Fruit fly (Drosophila melanogaster) whole organism, pupa: ENCODE results near the gene YL-1.

ENCODE experiments used
- CG10348 ChIP-seq: fragments of 200-800 bp; sonication (Bioruptor generic); IDR thresholded peaks from 2 replicates; pipeline ENCODE4 v1.3.6; 2022; ENCODE audit warnings: missing biosample characterization, missing genetic modification characterization
- CG12605 ChIP-seq: fragments of 200-800 bp; sonication (Bioruptor generic); IDR thresholded peaks from 2 replicates; pipeline ENCODE4 v1.3.6; 2022; ENCODE audit warnings: missing biosample characterization, missing genetic modification characterization
- CG13204 ChIP-seq: fragments of 200-800 bp; sonication (Bioruptor generic); optimal IDR thresholded peaks from 2 replicates; lab custom pipeline; 2018; ENCODE audit warnings: missing biosample characterization, mild to moderate bottlenecking, missing genetic modification characterization, moderate library complexity
- CG14655 ChIP-seq: fragments of 200-800 bp; sonication (Bioruptor generic); optimal IDR thresholded peaks from 3 replicates; lab custom pipeline; 2017; ENCODE audit warnings: mild to moderate bottlenecking, missing biosample characterization, missing genetic modification reagents, missing genetic modification characterization
- CG15710 ChIP-seq: fragments of 200-800 bp; sonication (Bioruptor generic); optimal IDR thresholded peaks from 2 replicates; lab custom pipeline; 2018; ENCODE audit warnings: missing biosample characterization, mild to moderate bottlenecking, missing genetic modification characterization, moderate library complexity
- CG17806 ChIP-seq: fragments of 200-800 bp; sonication (Bioruptor generic); optimal IDR thresholded peaks from 2 replicates; lab custom pipeline; 2018; ENCODE audit warnings: missing biosample characterization, mild to moderate bottlenecking, missing genetic modification characterization, moderate library complexity
- CG32121 ChIP-seq: fragments of 200-800 bp; sonication (Bioruptor generic); IDR thresholded peaks from 2 replicates; pipeline ENCODE4 v1.3.6; 2022; ENCODE audit warnings: missing biosample characterization, missing genetic modification characterization
- CG34367 ChIP-seq: fragments of 200-800 bp; sonication (Bioruptor generic); optimal IDR thresholded peaks from 2 replicates; lab custom pipeline; 2018; ENCODE audit warnings: missing biosample characterization, mild to moderate bottlenecking, missing genetic modification characterization
- CG4496 ChIP-seq: fragments of 200-800 bp; sonication (Bioruptor generic); IDR thresholded peaks from 3 replicates; pipeline ENCODE4 v1.3.6; 2022; ENCODE audit warnings: missing biosample characterization, missing genetic modification characterization
- CG8159 ChIP-seq: fragments of 200-800 bp; sonication (Bioruptor generic); optimal IDR thresholded peaks from 3 replicates; lab custom pipeline; 2018; ENCODE audit warnings: missing biosample characterization, mild to moderate bottlenecking, missing genetic modification characterization, moderate library complexity
- CG8301 ChIP-seq: fragments of 200-800 bp; sonication (Bioruptor generic); optimal IDR thresholded peaks from 2 replicates; lab custom pipeline; 2018; ENCODE audit warnings: missing biosample characterization, mild to moderate bottlenecking, missing genetic modification characterization
- CG9948 ChIP-seq: fragments of 200-800 bp; sonication (Bioruptor generic); optimal IDR thresholded peaks from 2 replicates; lab custom pipeline; 2018; ENCODE audit warnings: missing biosample characterization, mild to moderate bottlenecking, missing genetic modification characterization, moderate library complexity
- D1 ChIP-seq: fragments of 200-800 bp; sonication (Bioruptor generic); optimal IDR thresholded peaks from 2 replicates; lab custom pipeline; 2018; ENCODE audit warnings: missing biosample characterization, mild to moderate bottlenecking, missing genetic modification characterization, moderate library complexity
- EcR ChIP-seq: fragments of 200-800 bp; sonication (Bioruptor generic); optimal IDR thresholded peaks from 3 replicates; lab custom pipeline; 2019; ENCODE audit warnings: missing biosample characterization, missing genetic modification characterization, mild to moderate bottlenecking, moderate library complexity, missing genetic modification reagents
- Ets98B ChIP-seq: fragments of 200-800 bp; sonication (Bioruptor generic); IDR thresholded peaks from 2 replicates; pipeline ENCODE4 v1.3.6; 2022; ENCODE audit warnings: missing biosample characterization, missing genetic modification characterization
- Pif1A ChIP-seq: fragments of 200-800 bp; sonication (Bioruptor generic); optimal IDR thresholded peaks from 3 replicates; lab custom pipeline; 2016; ENCODE audit warnings: missing biosample characterization, missing genetic modification characterization
- Pif1B ChIP-seq: fragments of 200-800 bp; sonication (Bioruptor generic); optimal IDR thresholded peaks from 3 replicates; lab custom pipeline; 2016; ENCODE audit warnings: missing biosample characterization, missing genetic modification characterization
- Snoo ChIP-seq: fragments of 200-800 bp; sonication (Bioruptor generic); optimal IDR thresholded peaks from 3 replicates; lab custom pipeline; 2017; ENCODE audit warnings: missing biosample characterization, mild to moderate bottlenecking, missing genetic modification characterization, inconsistent platforms
- fd96Ca ChIP-seq: fragments of 200-800 bp; sonication (Bioruptor generic); IDR thresholded peaks from 3 replicates; pipeline ENCODE4 v1.3.6; 2022; ENCODE audit warnings: missing biosample characterization, missing genetic modification characterization
- gl ChIP-seq: fragments of 200-800 bp; sonication (Bioruptor generic); optimal IDR thresholded peaks from 2 replicates; lab custom pipeline; 2018; ENCODE audit warnings: missing biosample characterization, mild to moderate bottlenecking, missing genetic modification characterization
- rn ChIP-seq: fragments of 200-800 bp; sonication (Bioruptor generic); IDR thresholded peaks from 2 replicates; pipeline ENCODE4 v1.3.6; 2022; ENCODE audit warnings: missing biosample characterization, missing genetic modification characterization

YL-1 gene

DNA sequence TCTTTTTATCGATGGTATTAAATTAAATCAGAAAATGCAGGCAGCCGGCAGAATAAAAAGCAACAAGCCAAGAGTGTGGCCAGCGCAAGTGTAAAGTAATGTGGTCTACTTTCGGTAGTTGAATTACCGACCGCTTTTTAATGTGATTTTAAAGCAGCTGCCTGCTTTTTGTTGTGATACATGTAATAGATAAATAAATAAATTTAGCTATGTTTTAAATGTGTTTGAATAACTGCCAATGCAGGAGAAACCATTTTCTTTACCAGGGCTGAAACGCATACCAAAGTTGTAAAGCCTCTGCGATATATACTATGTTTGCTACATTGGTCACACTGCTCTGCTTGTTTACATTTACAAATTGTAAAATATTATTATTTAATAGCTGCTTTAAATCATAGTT is at the start of gene YL-1, which contains the start of gene Tmem214:
Gene YL-1 (plus strand): TSS at position 310 of the 400 bp plus-strand sequence.
Gene Tmem214 (minus strand): TSS at position 142 of the 400 bp plus-strand sequence.
- no peak for TF ChIP-seq D1 (tag; lab: Kevin White, UChicago)
- TF ChIP-seq Pif1A, result no peak
- no peak for TF ChIP-seq Pif1B (GFP tag; lab: Kevin White, UChicago)
- no peak for TF ChIP-seq rn (GFP tag; lab: Robert Waterston, UW)
- TF ChIP-seq CG4496 (GFP tag; lab: Robert Waterston, UW), result no peak
- TF ChIP-seq CG9948 (tag; lab: Kevin White, UChicago), result no peak
- TF ChIP-seq CG14655 (GFP tag; lab: Kevin White, UChicago), result no peak
- peak; percentile 0 for TF ChIP-seq CG8159
- 0 out of 3 replicates have a peak, but pooled peaks have one; percentile 14 for TF ChIP-seq fd96Ca (GFP tag; lab: Robert Waterston, UW)
- TF ChIP-seq CG32121 (GFP tag; lab: Robert Waterston, UW), result no peak
- no peak for TF ChIP-seq CG12605 (GFP tag; lab: Robert Waterston, UW)
- TF ChIP-seq gl, result no peak
- TF ChIP-seq CG15710 (tag; lab: Kevin White, UChicago), result no peak
- no peak for TF ChIP-seq CG10348 (GFP tag; lab: Robert Waterston, UW)
- TF ChIP-seq CG17806 (tag; lab: Kevin White, UChicago), result no peak
- no peak for TF ChIP-seq Snoo (tag; lab: Kevin White, UChicago)
- no peak for TF ChIP-seq CG8301

DNA sequence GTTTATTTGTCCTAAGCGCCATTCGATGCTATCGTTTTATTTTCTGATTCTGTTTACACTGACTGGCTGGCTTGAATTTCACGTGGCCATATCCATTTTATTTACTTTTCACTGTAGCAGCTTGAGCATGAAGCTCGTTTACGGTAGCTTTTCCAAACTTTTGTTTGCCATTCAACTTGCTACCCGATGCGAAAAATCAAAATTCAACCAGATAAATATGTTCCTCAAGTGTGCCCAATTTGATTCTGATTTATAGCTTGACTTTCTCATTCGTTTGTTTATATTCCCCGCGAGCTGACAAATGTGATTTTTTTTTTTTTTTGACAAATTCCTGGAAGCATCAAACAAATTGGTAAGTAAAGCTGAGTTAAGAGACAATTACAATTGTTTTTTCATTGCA is 33.9 kb upstream of the YL-1 start, which contains the start of gene CG14072:
Gene CG14072 (plus strand): TSS at position 301 of the 400 bp plus-strand sequence.
- no peak for TF ChIP-seq CG34367
- TF ChIP-seq CG17806 (tag; lab: Kevin White, UChicago), result no peak
- no peak for TF ChIP-seq CG10348 (GFP tag; lab: Robert Waterston, UW)
- TF ChIP-seq fd96Ca (GFP tag; lab: Robert Waterston, UW), result no peak
- no peak for TF ChIP-seq EcR
- TF ChIP-seq CG14655 (GFP tag; lab: Kevin White, UChicago), result no peak
- no peak for TF ChIP-seq CG9948 (tag; lab: Kevin White, UChicago)
- TF ChIP-seq CG8301, result no peak
- TF ChIP-seq rn (GFP tag; lab: Robert Waterston, UW), result no peak
- no peak for TF ChIP-seq Snoo (tag; lab: Kevin White, UChicago)
- TF ChIP-seq CG15710 (tag; lab: Kevin White, UChicago), result no peak
- TF ChIP-seq CG12605 (GFP tag; lab: Robert Waterston, UW), result no peak
- no peak for TF ChIP-seq Pif1B (GFP tag; lab: Kevin White, UChicago)
- TF ChIP-seq D1 (tag; lab: Kevin White, UChicago), result no peak
- TF ChIP-seq Ets98B (GFP tag; lab: Robert Waterston, UW), result no peak
- TF ChIP-seq Pif1A, result no peak
- TF ChIP-seq CG32121 (GFP tag; lab: Robert Waterston, UW), result no peak
- no peak for TF ChIP-seq CG4496 (GFP tag; lab: Robert Waterston, UW)
- TF ChIP-seq CG8159, result no peak
- TF ChIP-seq gl, result no peak

DNA sequence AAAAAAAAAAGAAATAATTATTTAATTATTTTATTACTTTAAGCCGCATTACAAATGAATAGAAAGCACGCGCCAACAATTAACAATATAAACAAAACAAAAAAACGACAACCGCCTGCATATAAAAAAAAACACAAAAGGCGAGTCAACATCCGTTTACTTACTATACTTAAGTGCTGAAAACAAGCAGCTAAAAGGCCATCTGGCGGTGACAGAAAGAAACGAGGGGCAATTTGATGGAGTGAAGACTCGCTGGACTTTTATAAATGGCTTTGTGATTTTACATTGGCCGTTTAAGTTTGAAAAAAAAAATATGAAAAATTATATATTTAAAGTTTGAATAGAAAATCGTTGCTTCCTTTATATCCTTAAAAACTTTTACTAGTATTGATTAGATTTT is 30.0 kb upstream of the YL-1 start:
- TF ChIP-seq D1 (tag; lab: Kevin White, UChicago), result no peak
- TF ChIP-seq CG14655 (GFP tag; lab: Kevin White, UChicago), result no peak
- TF ChIP-seq Pif1B (GFP tag; lab: Kevin White, UChicago), result no peak
- TF ChIP-seq Ets98B (GFP tag; lab: Robert Waterston, UW), result no peak
- no peak for TF ChIP-seq fd96Ca (GFP tag; lab: Robert Waterston, UW)
- no peak for TF ChIP-seq EcR
- no peak for TF ChIP-seq Snoo (tag; lab: Kevin White, UChicago)
- no peak for TF ChIP-seq CG34367
- TF ChIP-seq CG17806 (tag; lab: Kevin White, UChicago), result no peak
- TF ChIP-seq CG9948 (tag; lab: Kevin White, UChicago), result no peak
- TF ChIP-seq CG12605 (GFP tag; lab: Robert Waterston, UW), result no peak
- TF ChIP-seq CG8301, result no peak
- TF ChIP-seq CG32121 (GFP tag; lab: Robert Waterston, UW), result no peak
- TF ChIP-seq CG13204, result no peak
- no peak for TF ChIP-seq gl
- TF ChIP-seq CG15710 (tag; lab: Kevin White, UChicago), result no peak
- TF ChIP-seq CG8159, result no peak
- no peak for TF ChIP-seq CG4496 (GFP tag; lab: Robert Waterston, UW)
- no peak for TF ChIP-seq CG10348 (GFP tag; lab: Robert Waterston, UW)
- no peak for TF ChIP-seq rn (GFP tag; lab: Robert Waterston, UW)

DNA sequence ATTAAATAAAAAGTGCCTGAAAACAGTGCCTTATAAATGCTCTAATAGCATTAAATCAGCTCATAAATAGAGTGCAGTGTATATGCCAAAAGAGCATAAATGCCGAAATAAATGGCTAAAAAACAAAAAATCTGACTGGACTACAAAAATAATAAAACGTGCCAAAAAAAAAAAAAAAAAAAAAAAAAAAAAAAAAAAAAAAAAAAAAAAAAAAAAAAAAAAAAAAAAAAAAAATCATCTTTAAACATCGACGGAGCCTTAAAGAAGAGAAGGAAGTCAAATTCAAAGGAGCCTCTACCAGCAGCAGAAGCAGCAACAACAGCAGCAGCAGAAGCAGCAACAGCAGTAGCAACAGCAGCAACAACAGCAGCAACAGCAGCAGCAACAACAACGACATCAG is 22.4 kb upstream of the YL-1 start:
- TF ChIP-seq CG4496 (GFP tag; lab: Robert Waterston, UW) (peak; percentile 54; the same call in 2 of the 3 replicates), CG32121 (GFP tag; lab: Robert Waterston, UW) (peak; percentile 78)

DNA sequence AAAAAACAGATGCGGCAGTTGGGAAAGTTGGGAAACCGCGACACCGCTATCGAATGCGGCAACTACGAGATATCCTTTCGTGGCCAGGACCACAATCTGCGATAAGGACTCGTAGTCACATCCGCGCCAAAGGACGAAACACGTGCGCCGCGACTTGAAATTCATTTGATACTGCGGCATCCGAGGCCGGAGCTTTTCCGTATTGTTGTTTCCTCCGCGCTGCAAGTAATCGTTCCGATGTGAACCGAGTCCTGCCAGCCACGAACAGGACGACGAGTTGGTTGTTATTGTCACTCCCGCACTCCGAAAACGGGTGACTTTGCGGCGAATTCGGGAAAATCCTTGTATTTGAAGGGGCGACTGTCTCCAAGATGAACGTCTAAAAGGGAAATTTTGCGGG is 6.3 kb upstream of the YL-1 start, which contains the start of gene dpr2:
Gene dpr2 (minus strand): TSS at position 175 of the 400 bp plus-strand sequence.
- TF ChIP-seq CG34367 (no peak), Pif1A (no peak), Pif1B (GFP tag; lab: Kevin White, UChicago) (no peak), CG10348 (GFP tag; lab: Robert Waterston, UW) (no peak), Snoo (tag; lab: Kevin White, UChicago) (no peak), fd96Ca (GFP tag; lab: Robert Waterston, UW) (no peak), D1 (tag; lab: Kevin White, UChicago) (no peak), CG17806 (tag; lab: Kevin White, UChicago) (no peak), CG8159 (no peak), rn (GFP tag; lab: Robert Waterston, UW) (no peak), CG14655 (GFP tag; lab: Kevin White, UChicago) (no peak), CG12605 (GFP tag; lab: Robert Waterston, UW) (no peak), CG15710 (tag; lab: Kevin White, UChicago) (no peak), CG32121 (GFP tag; lab: Robert Waterston, UW) (no peak), CG8301 (no peak), EcR (no peak), CG13204 (no peak), CG9948 (tag; lab: Kevin White, UChicago) (no peak), gl (no peak)
